Worm (Caenorhabditis elegans) whole organism, L1 larva: ENCODE results near the gene unc-80.

Experiments used
- elt-3 ChIP-seq, 6 experiments: fragments of 150-350 bp in 1 of 6; sonication (generic microtip); optimal IDR thresholded peaks; 2 replicates each; lab custom pipeline; 2017 to 2018; ENCODE audit warnings: missing biosample characterization in 6 of 6, missing genetic modification characterization in 6 of 6, inconsistent platforms in 1 of 6
- unc-62 ChIP-seq: fragments of 150-350 bp; optimal IDR thresholded peaks from 2 replicates; lab custom pipeline; 2014; ENCODE audit warnings: missing biosample characterization, missing genetic modification reagents, missing genetic modification characterization

DNA sequence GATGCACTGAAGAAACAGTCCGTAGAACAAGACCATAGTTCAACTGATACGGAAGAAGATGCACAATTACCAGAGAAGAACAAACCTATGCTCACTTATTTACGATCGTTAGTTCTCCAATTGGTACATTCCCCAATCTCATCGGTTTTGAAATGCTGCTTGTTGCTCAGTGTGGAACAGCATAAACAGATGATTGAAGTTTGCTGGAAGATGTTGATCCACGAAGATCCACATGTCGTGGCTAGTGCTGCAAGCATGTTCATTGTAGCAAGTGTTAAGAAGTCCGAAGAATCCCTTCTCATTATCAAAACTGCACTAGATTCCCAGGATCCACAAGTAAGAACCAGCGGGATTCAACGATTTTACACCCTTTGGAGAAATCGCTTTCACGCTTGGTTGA lies 12.5 kb downstream of the unc-80 start:
- TF ChIP-seq unc-62 = no peak
- TF ChIP-seq elt-3 (tag; optimal IDR thresholded peaks at IDR 0.05; lab: Kevin White, UChicago) = no peak
